Fruit fly (Drosophila melanogaster) whole organism, embryonic: ENCODE results near the gene unc-119.

Experiments
- Aef1 ChIP-seq: fragments of 200-800 bp; sonication (Bioruptor generic); IDR thresholded peaks from 3 replicates; pipeline ENCODE4 v1.3.6; 2022; ENCODE audit warnings: missing biosample characterization, missing genetic modification characterization
- Atf3 ChIP-seq: fragments of 200-800 bp; sonication (Bioruptor generic); optimal IDR thresholded peaks from 3 replicates; lab custom pipeline; 2016; ENCODE audit warnings: missing biosample characterization, missing genetic modification characterization
- CG10267 ChIP-seq: fragments of 200-800 bp; sonication (Bioruptor generic); optimal IDR thresholded peaks from 2 replicates; lab custom pipeline; 2018; ENCODE audit warnings: missing biosample characterization, mild to moderate bottlenecking, missing genetic modification characterization, moderate library complexity
- CG11456 ChIP-seq: fragments of 200-800 bp; sonication (Bioruptor generic); IDR thresholded peaks from 3 replicates; pipeline ENCODE4 v1.3.6; 2022; ENCODE audit warnings: missing biosample characterization, missing genetic modification characterization
- CG12104 ChIP-seq: fragments of 200-800 bp; sonication (Bioruptor generic); optimal IDR thresholded peaks from 3 replicates; lab custom pipeline; 2016; ENCODE audit warnings: missing biosample characterization, missing genetic modification characterization
- CG12391 ChIP-seq: fragments of 200-800 bp; sonication (Bioruptor generic); optimal IDR thresholded peaks from 3 replicates; lab custom pipeline; 2018; ENCODE audit warnings: missing biosample characterization, mild to moderate bottlenecking, missing genetic modification characterization, moderate library complexity
- CG12659 ChIP-seq: fragments of 200-800 bp; sonication (Bioruptor generic); optimal IDR thresholded peaks from 3 replicates; lab custom pipeline; 2017; ENCODE audit warnings: mild to moderate bottlenecking, missing biosample characterization, missing genetic modification reagents, missing genetic modification characterization
- CG12744 ChIP-seq: fragments of 200-800 bp; sonication (Bioruptor generic); optimal IDR thresholded peaks from 2 replicates; lab custom pipeline; 2016; ENCODE audit warnings: missing biosample characterization, missing genetic modification characterization
- CG15073 ChIP-seq: fragments of 200-800 bp; sonication (Bioruptor generic); optimal IDR thresholded peaks from 2 replicates; lab custom pipeline; 2016; ENCODE audit warnings: missing biosample characterization, missing genetic modification characterization
- CG16813 ChIP-seq: fragments of 200-800 bp; sonication (Bioruptor generic); IDR thresholded peaks from 3 replicates; pipeline ENCODE4 v1.3.6; 2022; ENCODE audit warnings: missing biosample characterization, missing genetic modification characterization; ENCODE audit not compliant: partially characterized antibody
- CG17912 ChIP-seq: fragments of 200-800 bp; sonication (Bioruptor generic); optimal IDR thresholded peaks from 2 replicates; lab custom pipeline; 2018; ENCODE audit warnings: missing biosample characterization, mild to moderate bottlenecking, missing genetic modification characterization
- CG31224 ChIP-seq: fragments of 200-800 bp; sonication (Bioruptor generic); IDR thresholded peaks from 2 replicates; pipeline ENCODE4 v1.3.6; 2022; ENCODE audit warnings: missing biosample characterization, missing genetic modification characterization
- CG3163 ChIP-seq: fragments of 200-800 bp; sonication (Bioruptor generic); optimal IDR thresholded peaks from 3 replicates; lab custom pipeline; 2016; ENCODE audit warnings: missing biosample characterization, missing genetic modification characterization
- CG34224 ChIP-seq: fragments of 200-800 bp; sonication (Bioruptor generic); IDR thresholded peaks from 3 replicates; pipeline ENCODE4 v1.3.6; 2022; ENCODE audit warnings: missing biosample characterization, missing genetic modification characterization; ENCODE audit not compliant: partially characterized antibody
- CG3995 ChIP-seq: fragments of 200-800 bp; sonication (Bioruptor generic); optimal IDR thresholded peaks from 3 replicates; lab custom pipeline; 2016; ENCODE audit warnings: missing biosample characterization, missing genetic modification characterization
- CG4282 ChIP-seq: fragments of 200-800 bp; sonication (Bioruptor generic); optimal IDR thresholded peaks from 2 replicates; lab custom pipeline; 2016; ENCODE audit warnings: missing biosample characterization, missing genetic modification characterization
- CG6272 ChIP-seq: fragments of 200-800 bp; sonication (Bioruptor generic); IDR thresholded peaks from 2 replicates; pipeline ENCODE4 v1.3.6; 2022; ENCODE audit warnings: missing biosample characterization, missing genetic modification characterization
- CG6765 ChIP-seq: fragments of 200-800 bp; sonication (Bioruptor generic); optimal IDR thresholded peaks from 3 replicates; lab custom pipeline; 2017; ENCODE audit warnings: missing biosample characterization, mild to moderate bottlenecking, missing genetic modification characterization
- CG7556 ChIP-seq: fragments of 200-800 bp; sonication (Bioruptor generic); optimal IDR thresholded peaks from 2 replicates; lab custom pipeline; 2017; ENCODE audit warnings: missing biosample characterization, mild to moderate bottlenecking, missing genetic modification characterization
- CG7786 ChIP-seq: fragments of 200-800 bp; sonication (Bioruptor generic); optimal IDR thresholded peaks from 2 replicates; lab custom pipeline; 2016; ENCODE audit warnings: missing biosample characterization, missing genetic modification characterization
- CG8359 ChIP-seq: fragments of 200-800 bp; sonication (Bioruptor generic); optimal IDR thresholded peaks from 2 replicates; lab custom pipeline; 2017; ENCODE audit warnings: missing biosample characterization, mild to moderate bottlenecking, missing genetic modification characterization, borderline replicate concordance
- Dek ChIP-seq: fragments of 200-800 bp; sonication (Bioruptor generic); optimal IDR thresholded peaks from 3 replicates; lab custom pipeline; 2019; ENCODE audit warnings: missing biosample characterization, mild to moderate bottlenecking, missing genetic modification characterization, moderate library complexity
- Dip2 ChIP-seq: fragments of 200-800 bp; sonication (Bioruptor generic); IDR thresholded peaks from 2 replicates; pipeline ENCODE4 v1.3.6; 2022; ENCODE audit warnings: missing biosample characterization, missing genetic modification characterization
- Dll ChIP-seq: fragments of 200-800 bp; sonication (Bioruptor generic); IDR thresholded peaks from 4 replicates; pipeline ENCODE4 v1.3.6; 2022; ENCODE audit warnings: missing biosample characterization, missing genetic modification characterization; ENCODE audit not compliant: partially characterized antibody
- Dp ChIP-seq: fragments of 200-800 bp; sonication (Bioruptor generic); optimal IDR thresholded peaks from 2 replicates; lab custom pipeline; 2018; ENCODE audit warnings: missing biosample characterization, mild to moderate bottlenecking, missing genetic modification characterization, moderate library complexity
- HmgD ChIP-seq: fragments of 200-800 bp; sonication (Bioruptor generic); optimal IDR thresholded peaks from 3 replicates; lab custom pipeline; 2016; ENCODE audit warnings: missing biosample characterization, missing genetic modification characterization
- Mes4 ChIP-seq: fragments of 200-800 bp; sonication (Bioruptor generic); optimal IDR thresholded peaks from 2 replicates; lab custom pipeline; 2016; ENCODE audit warnings: missing biosample characterization, missing genetic modification characterization
- PHDP ChIP-seq: fragments of 200-800 bp; sonication (Bioruptor generic); optimal IDR thresholded peaks from 3 replicates; lab custom pipeline; 2018; ENCODE audit warnings: missing biosample characterization, mild to moderate bottlenecking, missing genetic modification characterization, moderate library complexity
- Side ChIP-seq: fragments of 200-800 bp; sonication (Bioruptor generic); optimal IDR thresholded peaks from 2 replicates; lab custom pipeline; 2016; ENCODE audit warnings: missing biosample characterization, missing genetic modification characterization
- Trl ChIP-seq, 3 experiments: fragments of >200 bp in 2 of 3; fragments of 200-800 bp in 1 of 3; sonication (Bioruptor generic) in 1 of 3; optimal IDR thresholded peaks; 2 replicates in 1 of 3; 3 replicates in 2 of 3; lab custom pipeline; 2016 to 2017; ENCODE audit warnings: missing biosample characterization in 1 of 3, missing genetic modification characterization in 1 of 3
- ash1 ChIP-seq: fragments of 200-800 bp; sonication (Bioruptor generic); optimal IDR thresholded peaks from 2 replicates; lab custom pipeline; 2018; ENCODE audit warnings: missing biosample characterization, mild to moderate bottlenecking, missing genetic modification characterization
- cad ChIP-seq: fragments of >200 bp; optimal IDR thresholded peaks from 2 replicates; lab custom pipeline; 2017; ENCODE audit warnings: missing biosample characterization, missing genetic modification characterization
- cg ChIP-seq: fragments of 200-800 bp; sonication (Bioruptor generic); optimal IDR thresholded peaks from 3 replicates; lab custom pipeline; 2019; ENCODE audit warnings: missing biosample characterization, mild to moderate bottlenecking, missing genetic modification characterization, moderate library complexity
- ci ChIP-seq: fragments of 200-800 bp; sonication (Bioruptor generic); IDR thresholded peaks from 3 replicates; pipeline ENCODE4 v1.3.6; 2022; ENCODE audit warnings: missing biosample characterization, missing genetic modification characterization
- dati ChIP-seq: fragments of 200-800 bp; sonication (Bioruptor generic); IDR thresholded peaks from 2 replicates; pipeline ENCODE4 v1.3.6; 2022; ENCODE audit warnings: missing biosample characterization, missing genetic modification characterization
- en ChIP-seq: fragments of 200-800 bp; sonication (Bioruptor generic); optimal IDR thresholded peaks from 2 replicates; lab custom pipeline; 2016; ENCODE audit warnings: missing biosample characterization, missing genetic modification characterization
- knrl ChIP-seq: fragments of 200-800 bp; sonication (Bioruptor generic); IDR thresholded peaks from 3 replicates; pipeline ENCODE4 v1.3.6; 2022; ENCODE audit warnings: missing biosample characterization, missing genetic modification characterization; ENCODE audit not compliant: partially characterized antibody
- lmd ChIP-seq: fragments of 200-800 bp; sonication (Bioruptor generic); IDR thresholded peaks from 2 replicates; pipeline ENCODE4 v1.3.6; 2022; ENCODE audit warnings: missing biosample characterization, missing genetic modification characterization
- mam ChIP-seq: fragments of 200-800 bp; sonication (Bioruptor generic); optimal IDR thresholded peaks from 3 replicates; lab custom pipeline; 2016; ENCODE audit warnings: missing biosample characterization, missing genetic modification characterization
- nerfin-2 ChIP-seq: fragments of 200-800 bp; sonication (Bioruptor generic); IDR thresholded peaks from 2 replicates; pipeline ENCODE4 v1.3.6; 2022; ENCODE audit warnings: missing biosample characterization, missing genetic modification characterization; ENCODE audit not compliant: partially characterized antibody
- ranshi ChIP-seq: fragments of 200-800 bp; sonication (Bioruptor generic); IDR thresholded peaks from 2 replicates; pipeline ENCODE4 v1.3.6; 2022; ENCODE audit warnings: missing biosample characterization, missing genetic modification characterization
- row ChIP-seq: fragments of 200-800 bp; sonication (Bioruptor generic); IDR thresholded peaks from 3 replicates; pipeline ENCODE4 v1.3.6; 2022; ENCODE audit warnings: missing biosample characterization, missing genetic modification characterization
- sens-2 ChIP-seq: fragments of 200-800 bp; sonication (Bioruptor generic); IDR thresholded peaks from 2 replicates; pipeline ENCODE4 v1.3.6; 2022; ENCODE audit warnings: missing biosample characterization, missing genetic modification characterization
- slbo ChIP-seq: fragments of 200-800 bp; sonication (Bioruptor generic); IDR thresholded peaks from 2 replicates; pipeline ENCODE4 v1.3.6; 2022; ENCODE audit warnings: missing biosample characterization, missing genetic modification characterization
- so ChIP-seq: fragments of 200-800 bp; sonication (Bioruptor generic); IDR thresholded peaks from 3 replicates; pipeline ENCODE4 v1.3.6; 2022; ENCODE audit warnings: missing biosample characterization, missing genetic modification characterization
- sug ChIP-seq: fragments of 200-800 bp; optimal IDR thresholded peaks from 2 replicates; lab custom pipeline; 2019; ENCODE audit warnings: missing biosample characterization, mild to moderate bottlenecking, missing genetic modification characterization, moderate library complexity
- vfl ChIP-seq: fragments of 200-800 bp; sonication (Bioruptor generic); optimal IDR thresholded peaks from 2 replicates; lab custom pipeline; 2016; ENCODE audit warnings: missing biosample characterization, missing genetic modification characterization
- zfh1 ChIP-seq: fragments of 200-800 bp; sonication (Bioruptor generic); IDR thresholded peaks from 3 replicates; pipeline ENCODE4 v1.3.6; 2022; ENCODE audit warnings: missing biosample characterization, missing genetic modification characterization

unc-119 gene

DNA sequence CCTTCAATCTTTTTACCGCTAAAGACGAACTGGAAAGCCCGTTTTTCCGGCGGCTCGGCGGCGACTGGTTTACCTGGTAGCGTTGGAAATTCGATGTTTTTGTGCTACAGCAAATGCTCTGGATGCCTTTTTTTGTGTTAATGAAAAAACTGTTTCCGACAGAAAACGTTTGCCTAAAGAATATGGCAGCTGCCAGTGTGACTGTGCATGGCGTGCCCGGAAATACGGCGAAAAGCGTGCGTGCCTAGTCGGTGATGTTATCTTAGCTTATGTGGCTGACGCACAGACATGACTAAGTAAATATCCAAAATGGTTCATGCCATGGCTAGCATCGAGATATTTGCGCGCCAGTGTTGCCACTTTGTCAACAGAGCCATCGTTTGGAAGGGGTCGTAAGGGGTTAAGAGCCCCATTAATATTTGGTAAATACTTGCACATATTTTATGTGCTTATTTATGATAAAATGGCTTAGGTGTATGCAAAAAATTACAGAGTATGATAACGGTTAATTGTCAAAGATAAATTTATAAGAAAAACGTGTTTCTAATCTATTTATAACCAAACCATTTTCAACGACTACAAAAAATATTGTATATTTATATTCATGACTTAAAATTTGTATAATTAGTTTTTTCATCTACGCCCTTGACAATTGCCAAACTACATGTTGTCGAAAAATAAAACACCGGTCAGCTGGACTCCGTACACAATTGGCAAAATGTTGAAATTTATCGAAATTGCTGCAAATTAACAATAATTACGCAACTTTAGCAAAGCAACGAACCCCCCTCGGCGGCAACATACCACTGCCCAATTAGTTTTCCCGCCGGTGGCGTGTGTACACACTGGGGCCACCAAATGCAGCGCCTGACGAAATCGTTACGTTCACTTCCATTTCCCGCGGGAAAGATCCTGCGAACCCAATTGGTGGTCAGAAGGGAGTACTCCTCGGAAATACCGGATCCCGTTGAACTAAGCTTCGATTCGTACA is 4.8 kb downstream of the unc-119 start, which contains the start of gene CG2059 (continued):
- TF ChIP-seq CG6272 (GFP tag; lab: Robert Waterston, UW) (peak; percentile 47), vfl (GFP tag; lab: Kevin White, UChicago) (peak; percentile 12), CG15073 (GFP tag; lab: Kevin White, UChicago) (no peak), CG12744 (GFP tag; lab: Kevin White, UChicago) (no peak), PHDP (tag; lab: Kevin White, UChicago) (peak; percentile 29), CG8359 (peak; percentile 28), CG12391 (tag; lab: Kevin White, UChicago) (peak; percentile 52), Dip2 (GFP tag; lab: Robert Waterston, UW) (no peak), cg (GFP tag; lab: Kevin White, UChicago) (no peak), CG12659 (peak; percentile 90), CG4282 (GFP tag; lab: Kevin White, UChicago) (peak; percentile 63), nerfin-2 (no peak), so (0 out of 3 replicates have a peak, but pooled peaks have one; percentile 46), CG12104 (peak; percentile 59), ash1 (GFP tag; lab: Kevin White, UChicago) (peak; percentile 23), CG17912 (peak; percentile 63), Aef1 (GFP tag; lab: Robert Waterston, UW) (no peak), CG16813 (GFP tag; lab: Robert Waterston, UW) (peak; percentile 58), Dp (GFP tag; lab: Kevin White, UChicago) (peak; percentile 54), mam (GFP tag; lab: Kevin White, UChicago) (peak; percentile 68), sens-2 (GFP tag; lab: Robert Waterston, UW) (no peak), Side (GFP tag; lab: Kevin White, UChicago) (peak; percentile 3), CG34224 (no peak), CG10267 (peak; percentile 66), knrl (GFP tag; lab: Robert Waterston, UW) (peak; percentile 52), Atf3 (GFP tag; lab: Kevin White, UChicago) (peak; percentile 59), CG7786 (GFP tag; lab: Kevin White, UChicago) (peak; percentile 36), ranshi (peak; percentile 22; the same call in 1 of the 2 replicates), ci (GFP tag; lab: Robert Waterston, UW) (peak; percentile 81), lmd (GFP tag; lab: Robert Waterston, UW) (peak; percentile 48; the same call in 1 of the 2 replicates), cad (GFP tag; lab: Kevin White, UChicago) (no peak), CG3995 (peak; percentile 16), sug (peak; percentile 24), Dek (peak; percentile 20), row (GFP tag; lab: Robert Waterston, UW) (peak; percentile 85), CG11456 (GFP tag; lab: Robert Waterston, UW) (peak; percentile 74; the same call in 2 of the 3 replicates), Trl (optimal IDR thresholded peaks at IDR 0.05; lab: Kevin White, UChicago) (no peak), Trl (GFP tag; optimal IDR thresholded peaks at IDR 0.05; lab: Kevin White, UChicago) (peak; percentile 52), CG7556 (GFP tag; lab: Kevin White, UChicago) (peak; percentile 47), zfh1 (GFP tag; lab: Robert Waterston, UW) (peak; percentile 57; the same call in 2 of the 3 replicates), CG6765 (GFP tag; lab: Kevin White, UChicago) (no peak), slbo (GFP tag; lab: Robert Waterston, UW) (peak; percentile 75), Dll (peak; percentile 19; the same call in 1 of the 4 replicates), CG3163 (GFP tag; lab: Kevin White, UChicago) (peak; percentile 66), dati (GFP tag; lab: Robert Waterston, UW) (no peak), en (no peak), CG31224 (GFP tag; lab: Robert Waterston, UW) (no peak), HmgD (GFP tag; lab: Kevin White, UChicago) (peak; percentile 84), Mes4 (GFP tag; lab: Kevin White, UChicago) (peak; percentile 27)
